Fruit fly (Drosophila melanogaster) whole organism, prepupa: ENCODE results near the gene COX7A.

Experiments
- CG3919 ChIP-seq: fragments of 200-800 bp; sonication (Bioruptor generic); optimal IDR thresholded peaks from 3 replicates; lab custom pipeline; 2016; ENCODE audit warnings: missing biosample characterization, missing genetic modification characterization
- CG4318 ChIP-seq: fragments of 200-800 bp; sonication (Bioruptor generic); optimal IDR thresholded peaks from 3 replicates; lab custom pipeline; 2017; ENCODE audit warnings: missing biosample characterization, mild to moderate bottlenecking, missing genetic modification characterization
- CG6792 ChIP-seq: fragments of 200-800 bp; sonication (Bioruptor generic); optimal IDR thresholded peaks from 3 replicates; lab custom pipeline; 2016; ENCODE audit warnings: missing biosample characterization, missing genetic modification characterization
- CG6808 ChIP-seq: fragments of 200-800 bp; sonication (Bioruptor generic); optimal IDR thresholded peaks from 3 replicates; lab custom pipeline; 2017; ENCODE audit warnings: missing biosample characterization, missing genetic modification characterization, mild to moderate bottlenecking, moderate library complexity, missing genetic modification reagents
- CG8319 ChIP-seq: fragments of 200-800 bp; sonication (Bioruptor generic); optimal IDR thresholded peaks from 3 replicates; lab custom pipeline; 2016; ENCODE audit warnings: missing biosample characterization, missing genetic modification characterization
- Hr39 ChIP-seq: fragments of 200-800 bp; sonication (Bioruptor generic); optimal IDR thresholded peaks from 2 replicates; lab custom pipeline; 2016; ENCODE audit warnings: missing biosample characterization, missing genetic modification characterization
- Hr4 ChIP-seq: fragments of 200-800 bp; sonication (Bioruptor generic); optimal IDR thresholded peaks from 3 replicates; lab custom pipeline; 2016; ENCODE audit warnings: missing biosample characterization, missing genetic modification characterization
- Lpt ChIP-seq: fragments of 200-800 bp; sonication (Bioruptor generic); optimal IDR thresholded peaks from 3 replicates; lab custom pipeline; 2016; ENCODE audit warnings: missing biosample characterization, missing genetic modification characterization

- TF ChIP-seq CG6792 (GFP tag; lab: Kevin White, UChicago) (no peak), CG3919 (no peak), CG4318 (GFP tag; lab: Kevin White, UChicago) (no peak), CG8319 (GFP tag; lab: Kevin White, UChicago) (peak; percentile 97), Hr4 (GFP tag; lab: Kevin White, UChicago) (no peak), Hr39 (no peak), CG6808 (no peak), Lpt (GFP tag; lab: Kevin White, UChicago) (no peak)
Measured at dm6 chr3R:8349106-8349448, 8.2 kb upstream of the COX7A start.
